Fruit fly (Drosophila melanogaster) whole organism, embryonic: ENCODE measurements around the gene Kdm5.

Experiments used
- B-H1 ChIP-seq: fragments of 200-800 bp; sonication (Bioruptor generic); IDR thresholded peaks from 3 replicates; pipeline ENCODE4 v1.3.6; 2022; ENCODE audit warnings: missing biosample characterization, missing genetic modification characterization
- B-H2 ChIP-seq: fragments of 200-800 bp; sonication (Bioruptor generic); optimal IDR thresholded peaks from 2 replicates; lab custom pipeline; 2018; ENCODE audit warnings: missing biosample characterization, mild to moderate bottlenecking, missing genetic modification characterization
- C15 ChIP-seq: fragments of 200-800 bp; sonication (Bioruptor generic); IDR thresholded peaks from 3 replicates; pipeline ENCODE4 v1.3.6; 2022; ENCODE audit warnings: missing biosample characterization, missing genetic modification characterization
- CG10267 ChIP-seq: fragments of 200-800 bp; sonication (Bioruptor generic); optimal IDR thresholded peaks from 2 replicates; lab custom pipeline; 2018; ENCODE audit warnings: missing biosample characterization, mild to moderate bottlenecking, missing genetic modification characterization, moderate library complexity
- CG11247 ChIP-seq: fragments of 200-800 bp; sonication (Bioruptor generic); IDR thresholded peaks from 2 replicates; pipeline ENCODE4 v1.3.6; 2022; ENCODE audit warnings: missing biosample characterization, missing genetic modification characterization
- CG11695 ChIP-seq: fragments of 200-800 bp; sonication (Bioruptor generic); IDR thresholded peaks from 3 replicates; pipeline ENCODE4 v1.3.6; 2022; ENCODE audit warnings: missing biosample characterization, missing genetic modification characterization
- CG12744 ChIP-seq: fragments of 200-800 bp; sonication (Bioruptor generic); optimal IDR thresholded peaks from 2 replicates; lab custom pipeline; 2016; ENCODE audit warnings: missing biosample characterization, missing genetic modification characterization
- CG12769 ChIP-seq: fragments of 200-800 bp; sonication (Bioruptor generic); optimal IDR thresholded peaks from 2 replicates; lab custom pipeline; 2019; ENCODE audit warnings: missing biosample characterization, mild to moderate bottlenecking, missing genetic modification characterization, moderate library complexity
- CG13775 ChIP-seq: fragments of 200-800 bp; sonication (Bioruptor generic); optimal IDR thresholded peaks from 3 replicates; lab custom pipeline; 2017; ENCODE audit warnings: missing biosample characterization, mild to moderate bottlenecking, missing genetic modification characterization
- CG13894 ChIP-seq: fragments of 200-800 bp; sonication (Bioruptor generic); optimal IDR thresholded peaks from 3 replicates; lab custom pipeline; 2018; ENCODE audit warnings: missing biosample characterization, mild to moderate bottlenecking, missing genetic modification characterization, moderate library complexity
- CG14014 ChIP-seq: fragments of 200-800 bp; sonication (Bioruptor generic); IDR thresholded peaks from 2 replicates; pipeline ENCODE4 v1.3.6; 2022; ENCODE audit warnings: missing biosample characterization, missing genetic modification characterization
- CG14441 ChIP-seq: fragments of 200-800 bp; sonication (Bioruptor generic); IDR thresholded peaks from 2 replicates; pipeline ENCODE4 v1.3.6; 2022; ENCODE audit warnings: missing biosample characterization, missing genetic modification characterization
- CG15479 ChIP-seq: fragments of 200-800 bp; sonication (Bioruptor generic); optimal IDR thresholded peaks from 3 replicates; lab custom pipeline; 2019; ENCODE audit warnings: missing biosample characterization, mild to moderate bottlenecking, missing genetic modification characterization, moderate library complexity
- CG16815 ChIP-seq: fragments of 200-800 bp; sonication (Bioruptor generic); optimal IDR thresholded peaks from 3 replicates; lab custom pipeline; 2017; ENCODE audit warnings: missing biosample characterization, mild to moderate bottlenecking, missing genetic modification characterization
- CG3407 ChIP-seq: fragments of 200-800 bp; sonication (Bioruptor generic); optimal IDR thresholded peaks from 2 replicates; lab custom pipeline; 2018; ENCODE audit warnings: missing biosample characterization, mild to moderate bottlenecking, missing genetic modification characterization
- CG3726 ChIP-seq: fragments of 200-800 bp; sonication (Bioruptor generic); IDR thresholded peaks from 3 replicates; pipeline ENCODE4, ENCODE4 v1.3.6; 2022; ENCODE audit warnings: missing biosample characterization, missing genetic modification characterization
- CG4360 ChIP-seq: fragments of 200-800 bp; sonication (Bioruptor generic); IDR thresholded peaks from 2 replicates; pipeline ENCODE4 v1.3.6; 2022; ENCODE audit warnings: missing biosample characterization, missing genetic modification characterization
- CG8924 ChIP-seq: fragments of 200-800 bp; optimal IDR thresholded peaks from 3 replicates; lab custom pipeline; 2019; ENCODE audit warnings: missing biosample characterization, mild to moderate bottlenecking, missing genetic modification characterization, moderate library complexity
- CG9437 ChIP-seq: fragments of 200-800 bp; sonication (Bioruptor generic); optimal IDR thresholded peaks from 2 replicates; lab custom pipeline; 2018; ENCODE audit warnings: missing biosample characterization, mild to moderate bottlenecking, missing genetic modification characterization
- CG9609 ChIP-seq: fragments of 200-800 bp; sonication (Bioruptor generic); optimal IDR thresholded peaks from 3 replicates; lab custom pipeline; 2016; ENCODE audit warnings: missing biosample characterization, missing genetic modification characterization
- Chrac-16 ChIP-seq: fragments of 200-800 bp; sonication (Bioruptor generic); optimal IDR thresholded peaks from 3 replicates; lab custom pipeline; 2016; ENCODE audit warnings: missing biosample characterization, missing genetic modification characterization
- CoRest ChIP-seq: fragments of 200-800 bp; sonication (Bioruptor generic); optimal IDR thresholded peaks from 3 replicates; lab custom pipeline; 2018; ENCODE audit warnings: missing biosample characterization, mild to moderate bottlenecking, missing genetic modification characterization, moderate library complexity
- Dad ChIP-seq: fragments of 200-800 bp; sonication (Bioruptor generic); optimal IDR thresholded peaks from 3 replicates; lab custom pipeline; 2016; ENCODE audit warnings: missing biosample characterization, missing genetic modification characterization
- Dip2 ChIP-seq: fragments of 200-800 bp; sonication (Bioruptor generic); IDR thresholded peaks from 2 replicates; pipeline ENCODE4 v1.3.6; 2022; ENCODE audit warnings: missing biosample characterization, missing genetic modification characterization
- Hand ChIP-seq: fragments of 200-800 bp; sonication (Bioruptor generic); optimal IDR thresholded peaks from 2 replicates; lab custom pipeline; 2017; ENCODE audit warnings: mild to moderate bottlenecking, missing biosample characterization, missing genetic modification reagents, missing genetic modification characterization
- Hr51 ChIP-seq, 2 experiments: fragments of 200-800 bp; sonication (Bioruptor generic); optimal IDR thresholded peaks; 2 replicates in 1 of 2; 3 replicates in 1 of 2; lab custom pipeline; 2016 to 2018; ENCODE audit warnings: missing biosample characterization in 2 of 2, missing genetic modification characterization in 2 of 2, mild to moderate bottlenecking in 1 of 2, moderate library complexity in 1 of 2
- Hsf ChIP-seq: fragments of 200-800 bp; sonication (Bioruptor generic); optimal IDR thresholded peaks from 3 replicates; lab custom pipeline; 2016; ENCODE audit warnings: missing biosample characterization, missing genetic modification characterization
- MBD-R2 ChIP-seq: fragments of 200-800 bp; sonication (Bioruptor generic); IDR thresholded peaks from 2 replicates; pipeline ENCODE4 v1.3.6; 2022; ENCODE audit warnings: missing biosample characterization, missing genetic modification characterization
- NC2β ChIP-seq: fragments of 200-800 bp; sonication (Bioruptor generic); optimal IDR thresholded peaks from 2 replicates; lab custom pipeline; 2016; ENCODE audit warnings: missing biosample characterization, missing genetic modification characterization
- NfI ChIP-seq: fragments of 200-800 bp; sonication (Bioruptor generic); optimal IDR thresholded peaks from 3 replicates; lab custom pipeline; 2018; ENCODE audit warnings: missing biosample characterization, mild to moderate bottlenecking, missing genetic modification characterization, moderate library complexity
- Trl ChIP-seq, 3 experiments: fragments of >200 bp in 2 of 3; fragments of 200-800 bp in 1 of 3; sonication (Bioruptor generic) in 1 of 3; optimal IDR thresholded peaks; 2 replicates in 1 of 3; 3 replicates in 2 of 3; lab custom pipeline; 2016 to 2017; ENCODE audit warnings: missing biosample characterization in 1 of 3, missing genetic modification characterization in 1 of 3
- ato ChIP-seq: fragments of 200-800 bp; sonication (Bioruptor generic); IDR thresholded peaks from 2 replicates; pipeline ENCODE4 v1.3.6; 2022; ENCODE audit warnings: missing biosample characterization, missing genetic modification characterization; ENCODE audit not compliant: partially characterized antibody
- az2 ChIP-seq: fragments of 200-800 bp; sonication (Bioruptor generic); optimal IDR thresholded peaks from 3 replicates; lab custom pipeline; 2016; ENCODE audit warnings: missing biosample characterization, missing genetic modification characterization
- dati ChIP-seq: fragments of 200-800 bp; sonication (Bioruptor generic); IDR thresholded peaks from 2 replicates; pipeline ENCODE4 v1.3.6; 2022; ENCODE audit warnings: missing biosample characterization, missing genetic modification characterization
- dimm ChIP-seq: fragments of 200-800 bp; sonication (Bioruptor generic); IDR thresholded peaks from 2 replicates; pipeline ENCODE4 v1.3.6; 2022; ENCODE audit warnings: missing biosample characterization, missing genetic modification characterization
- eyg ChIP-seq: fragments of 200-800 bp; sonication (Bioruptor generic); optimal IDR thresholded peaks from 3 replicates; lab custom pipeline; 2016; ENCODE audit warnings: missing biosample characterization, missing genetic modification characterization
- gro ChIP-seq: fragments of 200-800 bp; sonication (Bioruptor generic); optimal IDR thresholded peaks from 2 replicates; lab custom pipeline; 2016; ENCODE audit warnings: missing biosample characterization, missing genetic modification characterization
- hth ChIP-seq: fragments of >200 bp; optimal IDR thresholded peaks from 2 replicates; lab custom pipeline; 2017; ENCODE audit warnings: inconsistent platforms
- klu ChIP-seq: fragments of 200-800 bp; sonication (Bioruptor generic); IDR thresholded peaks from 2 replicates; pipeline ENCODE4 v1.3.6; 2022; ENCODE audit warnings: missing biosample characterization, missing genetic modification characterization
- lbe ChIP-seq: fragments of 200-800 bp; sonication (Bioruptor generic); optimal IDR thresholded peaks from 2 replicates; lab custom pipeline; 2016; ENCODE audit warnings: missing biosample characterization, mild to moderate bottlenecking, missing genetic modification characterization
- pb ChIP-seq: fragments of 200-800 bp; sonication (Bioruptor generic); optimal IDR thresholded peaks from 3 replicates; lab custom pipeline; 2016; ENCODE audit warnings: missing biosample characterization, missing genetic modification characterization
- pzg ChIP-seq: fragments of 200-800 bp; sonication (Bioruptor generic); optimal IDR thresholded peaks from 3 replicates; lab custom pipeline; 2018; ENCODE audit warnings: missing biosample characterization, mild to moderate bottlenecking, missing genetic modification characterization, moderate library complexity
- row ChIP-seq: fragments of 200-800 bp; sonication (Bioruptor generic); IDR thresholded peaks from 3 replicates; pipeline ENCODE4 v1.3.6; 2022; ENCODE audit warnings: missing biosample characterization, missing genetic modification characterization
- shn ChIP-seq: fragments of 200-800 bp; sonication (Bioruptor generic); optimal IDR thresholded peaks from 3 replicates; lab custom pipeline; 2016; ENCODE audit warnings: missing biosample characterization, missing genetic modification characterization
- sim ChIP-seq: fragments of 200-800 bp; sonication (Bioruptor generic); IDR thresholded peaks from 2 replicates; pipeline ENCODE4 v1.3.6; 2022; ENCODE audit warnings: missing biosample characterization, missing genetic modification characterization
- so ChIP-seq: fragments of 200-800 bp; sonication (Bioruptor generic); IDR thresholded peaks from 3 replicates; pipeline ENCODE4 v1.3.6; 2022; ENCODE audit warnings: missing biosample characterization, missing genetic modification characterization
- tll ChIP-seq, 2 experiments: fragments of 200-800 bp in 1 of 2; fragments of >200 bp in 1 of 2; sonication (Bioruptor generic) in 1 of 2; optimal IDR thresholded peaks; 2 replicates each; lab custom pipeline; 2017 to 2019; ENCODE audit warnings: missing biosample characterization in 2 of 2, missing genetic modification characterization in 2 of 2, mild to moderate bottlenecking in 1 of 2, moderate library complexity in 1 of 2
- ttk ChIP-seq: fragments of 200-800 bp; sonication (Bioruptor generic); IDR thresholded peaks from 2 replicates; pipeline ENCODE4 v2.1.2; 2022; ENCODE audit warnings: missing biosample characterization, missing genetic modification characterization
- tx ChIP-seq: fragments of 200-800 bp; sonication (Bioruptor generic); optimal IDR thresholded peaks from 2 replicates; lab custom pipeline; 2016; ENCODE audit warnings: missing biosample characterization, missing genetic modification characterization
- vfl ChIP-seq: fragments of 200-800 bp; sonication (Bioruptor generic); optimal IDR thresholded peaks from 2 replicates; lab custom pipeline; 2016; ENCODE audit warnings: missing biosample characterization, missing genetic modification characterization

The Kdm5 gene

DNA sequence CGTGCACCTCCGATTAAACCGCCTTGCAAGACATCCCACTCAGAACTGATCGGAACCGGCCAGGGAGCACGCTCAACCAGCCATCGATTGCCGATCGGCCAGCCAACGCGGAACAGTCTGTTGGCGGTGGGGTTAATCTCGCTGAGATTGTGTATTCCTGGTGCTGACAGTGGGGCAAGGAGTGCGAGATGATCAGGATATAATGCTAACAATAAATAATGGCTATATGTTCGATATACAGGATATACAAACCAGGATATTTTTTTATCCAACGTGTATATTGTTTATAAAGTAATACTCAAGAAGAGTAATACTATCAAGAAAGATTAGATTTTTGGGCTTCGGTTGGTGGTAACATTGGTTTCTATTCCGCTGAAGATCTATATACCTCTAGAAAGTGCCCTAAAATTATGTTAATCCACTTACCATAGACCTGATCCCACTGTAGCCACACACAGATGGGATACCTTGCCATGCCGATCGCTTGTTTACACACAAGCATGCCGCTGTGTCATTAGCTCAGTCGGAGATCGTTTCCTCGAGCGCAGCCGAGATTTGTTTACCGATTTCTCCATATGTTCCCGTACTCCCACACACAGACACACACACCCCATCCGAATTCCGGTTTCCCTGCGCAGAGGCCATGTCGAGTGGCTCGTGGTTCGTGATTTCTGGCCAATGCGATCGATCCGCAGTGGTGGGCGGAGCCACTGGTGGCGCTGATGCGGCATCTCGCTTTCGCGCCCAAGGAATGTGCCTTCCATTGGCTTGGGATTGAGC lies 20.2 kb upstream of the Kdm5 start, which contains the start of gene H2.0 (continued):
- TF ChIP-seq CG12769 (tag; lab: Kevin White, UChicago): peak; percentile 34
- no peak for TF ChIP-seq gro (GFP tag; lab: Kevin White, UChicago)
- no peak for TF ChIP-seq dati (GFP tag; lab: Robert Waterston, UW)
- TF ChIP-seq CG14441 (GFP tag; lab: Robert Waterston, UW): no peak
- no peak for TF ChIP-seq eyg
- TF ChIP-seq B-H2 (GFP tag; lab: Kevin White, UChicago): no peak
- no peak for TF ChIP-seq CG11247 (GFP tag; lab: Robert Waterston, UW)
- no peak for TF ChIP-seq sim (GFP tag; lab: Robert Waterston, UW)
- TF ChIP-seq so: no peak
- peak; percentile 40 for TF ChIP-seq CG8924 (tag; lab: Kevin White, UChicago)
- no peak for TF ChIP-seq B-H1 (GFP tag; lab: Robert Waterston, UW)
- peak; percentile 11 for TF ChIP-seq shn
- TF ChIP-seq Chrac-16 (GFP tag; lab: Kevin White, UChicago): peak; percentile 18
- peak; percentile 44 for TF ChIP-seq CG16815
- TF ChIP-seq NC2β (GFP tag; lab: Kevin White, UChicago): no peak
- no peak for TF ChIP-seq Trl (optimal IDR thresholded peaks at IDR 0.05; lab: Kevin White, UChicago)
- peak; percentile 6 for TF ChIP-seq Trl (GFP tag; optimal IDR thresholded peaks at IDR 0.05; lab: Kevin White, UChicago)
- TF ChIP-seq Hand (GFP tag; lab: Kevin White, UChicago): no peak
- TF ChIP-seq Hsf (GFP tag; lab: Kevin White, UChicago): no peak
- TF ChIP-seq tll (GFP tag; optimal IDR thresholded peaks at IDR 0.05; lab: Kevin White, UChicago): no peak
- TF ChIP-seq row (GFP tag; lab: Robert Waterston, UW): peak; percentile 67
- peak; percentile 38 for TF ChIP-seq CoRest
- TF ChIP-seq Hr51 (GFP tag; optimal IDR thresholded peaks at IDR 0.05; lab: Kevin White, UChicago): no peak
- TF ChIP-seq MBD-R2: no peak
- TF ChIP-seq hth (lab: Kevin White, UChicago): no peak
- TF ChIP-seq CG3726 (GFP tag; lab: Robert Waterston, UW): no peak
- TF ChIP-seq Dip2 (GFP tag; lab: Robert Waterston, UW): no peak
- TF ChIP-seq CG9609 (GFP tag; lab: Kevin White, UChicago): no peak
- TF ChIP-seq CG13894: no peak
- no peak for TF ChIP-seq dimm (GFP tag; lab: Robert Waterston, UW)
- no peak for TF ChIP-seq pb (GFP tag; lab: Kevin White, UChicago)
- peak; percentile 20 for TF ChIP-seq NfI (GFP tag; lab: Kevin White, UChicago)
- no peak for TF ChIP-seq lbe
- peak; percentile 27 for TF ChIP-seq az2
- TF ChIP-seq CG11695 (GFP tag; lab: Robert Waterston, UW): 0 out of 3 replicates have a peak, but pooled peaks have one; percentile 28
- TF ChIP-seq CG14014: no peak
- TF ChIP-seq CG3407 (GFP tag; lab: Kevin White, UChicago): peak; percentile 21
- TF ChIP-seq ttk (GFP tag; lab: Robert Waterston, UW): no peak
- TF ChIP-seq vfl (GFP tag; lab: Kevin White, UChicago): no peak
- TF ChIP-seq CG12744 (GFP tag; lab: Kevin White, UChicago): no peak
- TF ChIP-seq CG10267 (tag; lab: Kevin White, UChicago): peak; percentile 27
- TF ChIP-seq CG4360: no peak
- TF ChIP-seq tx (GFP tag; lab: Kevin White, UChicago): no peak
- TF ChIP-seq CG13775 (GFP tag; lab: Kevin White, UChicago): peak; percentile 25
- TF ChIP-seq klu (GFP tag; lab: Robert Waterston, UW): no peak
- TF ChIP-seq Dad: no peak
- TF ChIP-seq CG9437: no peak
- TF ChIP-seq pzg (GFP tag; lab: Kevin White, UChicago): no peak
- TF ChIP-seq CG15479: no peak
- no peak for TF ChIP-seq ato (GFP tag; lab: Robert Waterston, UW)
- no peak for TF ChIP-seq C15 (GFP tag; lab: Robert Waterston, UW)
